Fruit fly (Drosophila melanogaster) whole organism, embryonic: ENCODE measurements around the gene CG11700.
A peak's percentile ranks its signal among the peaks of the same experiment; 100 is the strongest.

ENCODE experiments used
- Atf6 ChIP-seq: fragments of 200-800 bp; sonication (Bioruptor generic); IDR thresholded peaks from 2 replicates; pipeline ENCODE4 v1.3.6; 2022; ENCODE audit warnings: missing biosample characterization, missing genetic modification characterization
- CG11247 ChIP-seq: fragments of 200-800 bp; sonication (Bioruptor generic); IDR thresholded peaks from 2 replicates; pipeline ENCODE4 v1.3.6; 2022; ENCODE audit warnings: missing biosample characterization, missing genetic modification characterization
- CG12104 ChIP-seq: fragments of 200-800 bp; sonication (Bioruptor generic); optimal IDR thresholded peaks from 3 replicates; lab custom pipeline; 2016; ENCODE audit warnings: missing biosample characterization, missing genetic modification characterization
- CG1233 ChIP-seq: fragments of 200-800 bp; sonication (Bioruptor generic); optimal IDR thresholded peaks from 4 replicates; lab custom pipeline; 2018; ENCODE audit warnings: missing biosample characterization, mild to moderate bottlenecking, missing genetic modification characterization
- CG13296 ChIP-seq: fragments of 200-800 bp; sonication (Bioruptor generic); optimal IDR thresholded peaks from 3 replicates; lab custom pipeline; 2018; ENCODE audit warnings: missing biosample characterization, mild to moderate bottlenecking, missing genetic modification characterization
- CG14050 ChIP-seq: fragments of 200-800 bp; sonication (Bioruptor generic); IDR thresholded peaks from 3 replicates; pipeline ENCODE4 v1.3.6; 2022; ENCODE audit warnings: missing biosample characterization, missing genetic modification characterization
- CG1529 ChIP-seq: fragments of 200-800 bp; sonication (Bioruptor generic); optimal IDR thresholded peaks from 3 replicates; lab custom pipeline; 2018; ENCODE audit warnings: missing biosample characterization, missing genetic modification characterization
- CG15479 ChIP-seq: fragments of 200-800 bp; sonication (Bioruptor generic); optimal IDR thresholded peaks from 3 replicates; lab custom pipeline; 2019; ENCODE audit warnings: missing biosample characterization, mild to moderate bottlenecking, missing genetic modification characterization, moderate library complexity
- CG15601 ChIP-seq: fragments of 200-800 bp; sonication (Bioruptor generic); optimal IDR thresholded peaks from 3 replicates; lab custom pipeline; 2019; ENCODE audit warnings: missing biosample characterization, mild to moderate bottlenecking, missing genetic modification characterization, moderate library complexity
- CG1647 ChIP-seq: fragments of 200-800 bp; sonication (Bioruptor generic); optimal IDR thresholded peaks from 3 replicates; lab custom pipeline; 2016; ENCODE audit warnings: missing biosample characterization, missing genetic modification characterization
- CG17385 ChIP-seq: fragments of 200-800 bp; sonication (Bioruptor generic); optimal IDR thresholded peaks from 3 replicates; lab custom pipeline; 2018; ENCODE audit warnings: missing biosample characterization, mild to moderate bottlenecking, missing genetic modification characterization
- CG18619 ChIP-seq: fragments of 200-800 bp; sonication (Bioruptor generic); optimal IDR thresholded peaks from 3 replicates; lab custom pipeline; 2017; ENCODE audit warnings: missing biosample characterization, mild to moderate bottlenecking, missing genetic modification characterization
- CG2120 ChIP-seq: fragments of 200-800 bp; sonication (Bioruptor generic); optimal IDR thresholded peaks from 3 replicates; lab custom pipeline; 2016; ENCODE audit warnings: missing biosample characterization, missing genetic modification characterization
- CG3407 ChIP-seq: fragments of 200-800 bp; sonication (Bioruptor generic); optimal IDR thresholded peaks from 2 replicates; lab custom pipeline; 2018; ENCODE audit warnings: missing biosample characterization, mild to moderate bottlenecking, missing genetic modification characterization
- CG5953 ChIP-seq: fragments of 200-800 bp; sonication (Bioruptor generic); IDR thresholded peaks from 2 replicates; pipeline ENCODE4 v1.3.6; 2022; ENCODE audit warnings: missing biosample characterization, missing genetic modification characterization
- CG6791 ChIP-seq: fragments of 200-800 bp; sonication (Bioruptor generic); IDR thresholded peaks from 3 replicates; pipeline ENCODE4 v1.3.6; 2022; ENCODE audit warnings: missing biosample characterization, missing genetic modification characterization; ENCODE audit not compliant: partially characterized antibody
- CG7928 ChIP-seq: fragments of 200-800 bp; sonication (Bioruptor generic); optimal IDR thresholded peaks from 2 replicates; lab custom pipeline; 2017; ENCODE audit warnings: missing biosample characterization, mild to moderate bottlenecking, missing genetic modification characterization
- CG8281 ChIP-seq: fragments of 200-800 bp; sonication (Bioruptor generic); optimal IDR thresholded peaks from 2 replicates; lab custom pipeline; 2018; ENCODE audit warnings: missing biosample characterization, mild to moderate bottlenecking, missing genetic modification characterization, moderate library complexity
- CkIIα-i1 ChIP-seq: fragments of 200-800 bp; sonication (Bioruptor generic); IDR thresholded peaks from 2 replicates; pipeline ENCODE4 v1.3.6; 2022; ENCODE audit warnings: missing biosample characterization, missing genetic modification characterization
- HLH3B ChIP-seq: fragments of 200-800 bp; sonication (Bioruptor generic); IDR thresholded peaks from 2 replicates; pipeline ENCODE4 v1.3.6; 2022; ENCODE audit warnings: missing biosample characterization, missing genetic modification characterization
- HmgD ChIP-seq: fragments of 200-800 bp; sonication (Bioruptor generic); optimal IDR thresholded peaks from 3 replicates; lab custom pipeline; 2016; ENCODE audit warnings: missing biosample characterization, missing genetic modification characterization
- Kr ChIP-seq: fragments of 200-800 bp; sonication (Bioruptor generic); optimal IDR thresholded peaks from 2 replicates; lab custom pipeline; 2017; ENCODE audit warnings: missing biosample characterization, mild to moderate bottlenecking, missing genetic modification characterization
- MBD-R2 ChIP-seq: fragments of 200-800 bp; sonication (Bioruptor generic); IDR thresholded peaks from 2 replicates; pipeline ENCODE4 v1.3.6; 2022; ENCODE audit warnings: missing biosample characterization, missing genetic modification characterization
- MTF-1 ChIP-seq: fragments of 200-800 bp; sonication (Bioruptor generic); optimal IDR thresholded peaks from 2 replicates; lab custom pipeline; 2018; ENCODE audit warnings: missing biosample characterization, mild to moderate bottlenecking, missing genetic modification characterization, borderline replicate concordance
- Med ChIP-seq: fragments of 200-800 bp; sonication (Bioruptor generic); peaks from one replicate; lab custom pipeline; 2016; ENCODE audit warnings: missing biosample characterization, missing genetic modification characterization, mild to moderate bottlenecking, inconsistent platforms, moderate library complexity
- Neu2 ChIP-seq: fragments of 200-800 bp; sonication (Bioruptor generic); optimal IDR thresholded peaks from 3 replicates; lab custom pipeline; 2016; ENCODE audit warnings: missing biosample characterization, missing genetic modification characterization, borderline replicate concordance
- Nf-YC ChIP-seq: fragments of 200-800 bp; optimal IDR thresholded peaks from 3 replicates; lab custom pipeline; 2019; ENCODE audit warnings: missing biosample characterization, mild to moderate bottlenecking, missing genetic modification characterization, moderate library complexity
- Side ChIP-seq: fragments of 200-800 bp; sonication (Bioruptor generic); optimal IDR thresholded peaks from 2 replicates; lab custom pipeline; 2016; ENCODE audit warnings: missing biosample characterization, missing genetic modification characterization
- Xrp1 ChIP-seq: fragments of 200-800 bp; sonication (Bioruptor generic); IDR thresholded peaks from 2 replicates; pipeline ENCODE4 v1.3.6; 2022; ENCODE audit warnings: missing biosample characterization, missing genetic modification characterization
- ap ChIP-seq: fragments of 200-800 bp; sonication (Bioruptor generic); IDR thresholded peaks from 2 replicates; pipeline ENCODE4 v1.3.6; 2022; ENCODE audit warnings: missing biosample characterization, missing genetic modification characterization
- br ChIP-seq: fragments of >200 bp; optimal IDR thresholded peaks from 2 replicates; lab custom pipeline; 2017
- chif ChIP-seq, 2 experiments: fragments of 200-800 bp; sonication (Bioruptor generic); optimal IDR thresholded peaks; 3 replicates each; lab custom pipeline; 2016; ENCODE audit warnings: missing biosample characterization in 2 of 2, missing genetic modification characterization in 2 of 2
- danr ChIP-seq: fragments of 200-800 bp; sonication (Bioruptor generic); IDR thresholded peaks from 2 replicates; pipeline ENCODE4 v1.3.6; 2022; ENCODE audit warnings: missing biosample characterization, missing genetic modification characterization
- dpn ChIP-seq, 2 experiments: fragments of 200-800 bp; sonication (Bioruptor generic); optimal IDR thresholded peaks; 3 replicates each; lab custom pipeline; 2016; ENCODE audit warnings: missing biosample characterization in 2 of 2, missing genetic modification characterization in 2 of 2
- hb ChIP-seq: fragments of 200-800 bp; sonication (Bioruptor generic); IDR thresholded peaks from 3 replicates; pipeline ENCODE4 v1.3.6; 2022; ENCODE audit warnings: missing biosample characterization, missing genetic modification characterization; ENCODE audit not compliant: partially characterized antibody
- hkb ChIP-seq, 2 experiments: fragments of 200-800 bp in 1 of 2; fragments of >200 bp in 1 of 2; sonication (Bioruptor generic) in 1 of 2; IDR thresholded peaks in 1 of 2; optimal IDR thresholded peaks in 1 of 2; 2 replicates each; pipeline versions ENCODE4 v1.3.6 to Lab custom; 2017 to 2022; ENCODE audit warnings: missing biosample characterization in 1 of 2, missing genetic modification characterization in 1 of 2
- jumu ChIP-seq: fragments of 200-800 bp; sonication (Bioruptor generic); optimal IDR thresholded peaks from 3 replicates; lab custom pipeline; 2016; ENCODE audit warnings: missing biosample characterization, missing genetic modification characterization
- mam ChIP-seq: fragments of 200-800 bp; sonication (Bioruptor generic); optimal IDR thresholded peaks from 3 replicates; lab custom pipeline; 2016; ENCODE audit warnings: missing biosample characterization, missing genetic modification characterization
- nau ChIP-seq: fragments of 200-800 bp; sonication (Bioruptor generic); optimal IDR thresholded peaks from 3 replicates; lab custom pipeline; 2017; ENCODE audit warnings: missing biosample characterization, mild to moderate bottlenecking, missing genetic modification characterization, missing genetic modification reagents
- nerfin-2 ChIP-seq: fragments of 200-800 bp; sonication (Bioruptor generic); IDR thresholded peaks from 2 replicates; pipeline ENCODE4 v1.3.6; 2022; ENCODE audit warnings: missing biosample characterization, missing genetic modification characterization; ENCODE audit not compliant: partially characterized antibody
- repo ChIP-seq: fragments of 200-800 bp; sonication (Bioruptor generic); optimal IDR thresholded peaks from 2 replicates; lab custom pipeline; 2016; ENCODE audit warnings: missing biosample characterization, missing genetic modification characterization
- ro ChIP-seq: fragments of 200-800 bp; sonication (Bioruptor generic); IDR thresholded peaks from 2 replicates; pipeline ENCODE4 v1.3.6; 2022; ENCODE audit warnings: missing biosample characterization, missing genetic modification characterization
- row ChIP-seq: fragments of 200-800 bp; sonication (Bioruptor generic); IDR thresholded peaks from 3 replicates; pipeline ENCODE4 v1.3.6; 2022; ENCODE audit warnings: missing biosample characterization, missing genetic modification characterization
- sisA ChIP-seq: fragments of 200-800 bp; sonication (Bioruptor generic); IDR thresholded peaks from 2 replicates; pipeline ENCODE4 v1.3.6; 2022; ENCODE audit warnings: missing biosample characterization, missing genetic modification characterization
- slbo ChIP-seq: fragments of 200-800 bp; sonication (Bioruptor generic); IDR thresholded peaks from 2 replicates; pipeline ENCODE4 v1.3.6; 2022; ENCODE audit warnings: missing biosample characterization, missing genetic modification characterization
- slou ChIP-seq: fragments of 200-800 bp; sonication (Bioruptor generic); optimal IDR thresholded peaks from 3 replicates; lab custom pipeline; 2016; ENCODE audit warnings: missing biosample characterization, missing genetic modification characterization
- sug ChIP-seq: fragments of 200-800 bp; optimal IDR thresholded peaks from 2 replicates; lab custom pipeline; 2019; ENCODE audit warnings: missing biosample characterization, mild to moderate bottlenecking, missing genetic modification characterization, moderate library complexity
- tup ChIP-seq: fragments of 200-800 bp; sonication (Bioruptor generic); optimal IDR thresholded peaks from 2 replicates; lab custom pipeline; 2016; ENCODE audit warnings: missing biosample characterization, mild to moderate bottlenecking, missing genetic modification characterization, moderate library complexity
- twi ChIP-seq: fragments of 200-800 bp; optimal IDR thresholded peaks from 2 replicates; lab custom pipeline; 2019; ENCODE audit warnings: missing biosample characterization, mild to moderate bottlenecking, missing genetic modification characterization, moderate library complexity
- zf30C ChIP-seq: fragments of 200-800 bp; sonication (Bioruptor generic); optimal IDR thresholded peaks from 3 replicates; lab custom pipeline; 2018; ENCODE audit warnings: missing biosample characterization, mild to moderate bottlenecking, missing genetic modification characterization

The CG11700 gene

DNA sequence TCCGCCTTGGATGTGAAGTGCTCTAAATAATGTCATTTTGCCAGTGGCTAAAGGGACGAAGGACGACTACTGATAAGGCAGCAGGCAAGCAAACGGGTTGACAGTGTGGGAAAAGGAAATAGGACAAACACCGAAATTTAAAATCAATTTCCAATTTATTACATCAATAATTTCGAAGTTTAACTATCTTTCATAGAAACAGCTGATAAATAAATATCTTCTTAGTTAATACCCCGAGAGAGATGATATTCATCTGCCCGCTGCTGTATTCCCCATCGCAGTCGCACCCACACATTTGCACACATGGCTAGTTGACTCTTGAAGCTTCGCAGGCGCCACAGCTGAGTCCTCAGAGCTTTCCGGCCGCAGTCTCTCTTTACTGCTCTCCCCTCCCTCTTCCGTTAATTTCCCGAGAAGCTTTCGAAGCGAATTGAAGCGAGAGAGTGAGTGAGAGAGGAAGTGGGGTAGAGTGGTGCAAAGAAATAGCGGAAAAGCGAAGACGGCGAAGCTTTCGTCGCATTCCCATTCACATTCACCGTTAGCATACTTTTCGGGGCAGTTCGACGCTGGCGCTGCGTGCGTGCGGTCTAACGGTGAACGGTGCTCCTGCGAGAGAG is 33.6 kb upstream of the CG11700 start (continued):
- TF ChIP-seq CG2120 (GFP tag; lab: Kevin White, UChicago) (peak; percentile 83), tup (GFP tag; lab: Kevin White, UChicago) (no peak), Kr (no peak), MTF-1 (GFP tag; lab: Kevin White, UChicago) (no peak), CG14050 (GFP tag; lab: Robert Waterston, UW) (peak; percentile 60), CG11247 (GFP tag; lab: Robert Waterston, UW) (peak; percentile 66), CG18619 (peak; percentile 66), CG1647 (no peak), Side (GFP tag; lab: Kevin White, UChicago) (no peak), Neu2 (no peak), twi (tag; lab: Kevin White, UChicago) (no peak), Nf-YC (tag; lab: Kevin White, UChicago) (peak; percentile 39), sisA (GFP tag; lab: Robert Waterston, UW) (peak; percentile 64), CG13296 (GFP tag; lab: Kevin White, UChicago) (peak; percentile 65), CG1529 (GFP tag; lab: Kevin White, UChicago) (peak; percentile 0), CG7928 (GFP tag; lab: Kevin White, UChicago) (peak; percentile 7), CG5953 (GFP tag; lab: Robert Waterston, UW) (no peak), MBD-R2 (GFP tag; lab: Robert Waterston, UW) (peak; percentile 40; the same call in 1 of the 2 replicates), row (GFP tag; lab: Robert Waterston, UW) (peak; percentile 83), CG8281 (tag; lab: Kevin White, UChicago) (no peak), CG15479 (GFP tag; lab: Kevin White, UChicago) (no peak), CG17385 (GFP tag; lab: Kevin White, UChicago) (peak; percentile 67), Med (GFP tag; lab: Kevin White, UChicago) (peak; percentile 90), CG6791 (no peak), ap (GFP tag; lab: Robert Waterston, UW) (peak; percentile 51), chif (GFP tag; optimal IDR thresholded peaks at IDR 0.05; lab: Kevin White, UChicago) (peak in 1 of 2 experiments; percentile 33), br (lab: Kevin White, UChicago) (no peak), zf30C (GFP tag; lab: Kevin White, UChicago) (no peak), sug (tag; lab: Kevin White, UChicago) (no peak), mam (GFP tag; lab: Kevin White, UChicago) (peak; percentile 31), Atf6 (GFP tag; lab: Robert Waterston, UW) (peak; percentile 83), hkb (optimal IDR thresholded peaks at IDR 0.05; lab: Kevin White, UChicago) (no peak), hkb (GFP tag; IDR thresholded peaks at IDR 0.05; lab: Robert Waterston, UW) (peak; percentile 84), jumu (GFP tag; lab: Kevin White, UChicago) (peak; percentile 20), CG15601 (tag; lab: Kevin White, UChicago) (no peak), HLH3B (GFP tag; lab: Robert Waterston, UW) (peak; percentile 74), ro (GFP tag; lab: Robert Waterston, UW) (no peak), CG12104 (GFP tag; lab: Kevin White, UChicago) (peak; percentile 24), nau (no peak), nerfin-2 (GFP tag; lab: Robert Waterston, UW) (no peak), HmgD (no peak), danr (GFP tag; lab: Robert Waterston, UW) (peak; percentile 34; the same call in 1 of the 2 replicates), CG1233 (GFP tag; lab: Kevin White, UChicago) (peak; percentile 61), slou (GFP tag; lab: Kevin White, UChicago) (peak; percentile 1), CkIIα-i1 (GFP tag; lab: Robert Waterston, UW) (no peak), dpn (GFP tag; optimal IDR thresholded peaks at IDR 0.05; lab: Kevin White, UChicago) (peak; percentile 26 to 60), Xrp1 (GFP tag; lab: Robert Waterston, UW) (peak; percentile 70), slbo (peak; percentile 85), CG3407 (GFP tag; lab: Kevin White, UChicago) (no peak), repo (GFP tag; lab: Kevin White, UChicago) (peak; percentile 17), hb (GFP tag; lab: Robert Waterston, UW) (no peak)
